Worm (Caenorhabditis elegans) whole organism, L4 larva: ENCODE results near the gene str-45.

Experiments
- D1046.2 ChIP-seq: fragments of 200-800 bp; sonication (Bioruptor generic); IDR thresholded peaks from 2 replicates; pipeline ENCODE4 v1.3.6; 2022; ENCODE audit warnings: missing genetic modification characterization, missing compliant biosample characterization
- F26F4.8 ChIP-seq: fragments of 200-800 bp; sonication (Bioruptor generic); conservative IDR thresholded peaks from 2 replicates; pipeline ENCODE4 v1.3.6; 2022; ENCODE audit warnings: missing genetic modification characterization, missing compliant biosample characterization
- F49E8.2 ChIP-seq: sonication (generic microtip); optimal IDR thresholded peaks from 2 replicates; lab custom pipeline; 2016; ENCODE audit warnings: missing compliant biosample characterization, mild to moderate bottlenecking, missing genetic modification characterization, borderline replicate concordance
- Y105C5A.15 ChIP-seq: fragments of 200-800 bp; sonication (Bioruptor generic); IDR thresholded peaks from 2 replicates; pipeline ENCODE4 v1.3.6; 2022; ENCODE audit warnings: missing genetic modification characterization, missing compliant biosample characterization
- Y48G9A.11 ChIP-seq: fragments of 200-800 bp; sonication (Bioruptor generic); IDR thresholded peaks from 2 replicates; pipeline ENCODE4 v1.3.6; 2022; ENCODE audit warnings: missing genetic modification reagents, missing genetic modification characterization, missing compliant biosample characterization
- ZK337.2 ChIP-seq: fragments of 200-800 bp; sonication (Bioruptor generic); IDR thresholded peaks from 2 replicates; pipeline ENCODE4 v1.3.6; 2022; ENCODE audit warnings: missing genetic modification reagents, missing genetic modification characterization, missing compliant biosample characterization
- ZK546.5 ChIP-seq, 2 experiments: sonication (generic microtip); optimal IDR thresholded peaks; 2 replicates each; lab custom pipeline; 2017; ENCODE audit warnings: missing biosample characterization in 2 of 2, missing genetic modification characterization in 2 of 2
- arid-1 ChIP-seq: fragments of 200-800 bp; sonication (Bioruptor generic); conservative IDR thresholded peaks from 2 replicates; pipeline ENCODE4 v1.3.6; 2022; ENCODE audit warnings: missing genetic modification reagents, missing genetic modification characterization, missing compliant biosample characterization
- ceh-20 ChIP-seq: fragments of 200-800 bp; sonication (Bioruptor generic); IDR thresholded peaks from 2 replicates; pipeline ENCODE4 v1.3.6; 2022; ENCODE audit warnings: missing genetic modification reagents, missing genetic modification characterization, missing compliant biosample characterization
- ceh-82 ChIP-seq: sonication (generic microtip); optimal IDR thresholded peaks from 2 replicates; lab custom pipeline; 2017; ENCODE audit warnings: missing biosample characterization, missing genetic modification characterization
- daf-16 ChIP-seq, 3 experiments: sonication (generic microtip); optimal IDR thresholded peaks; 2 replicates each; lab custom pipeline; 2016 to 2017; ENCODE audit warnings: missing genetic modification characterization in 3 of 3, missing genetic modification reagents in 3 of 3, mild to moderate bottlenecking in 2 of 3, missing compliant biosample characterization in 2 of 3, missing biosample characterization in 1 of 3, moderate library complexity in 1 of 3
- daf-8 ChIP-seq: fragments of 200-800 bp; sonication (Bioruptor generic); IDR thresholded peaks from 2 replicates; pipeline ENCODE4 v1.3.6; 2022; ENCODE audit warnings: missing genetic modification characterization, missing compliant biosample characterization
- dmd-6 ChIP-seq: fragments of 200-800 bp; sonication (Bioruptor generic); IDR thresholded peaks from 2 replicates; pipeline ENCODE4 v1.3.6; 2022; ENCODE audit warnings: missing genetic modification reagents, missing genetic modification characterization, missing compliant biosample characterization
- dmd-8 ChIP-seq: fragments of 200-800 bp; sonication (Bioruptor generic); IDR thresholded peaks from 2 replicates; pipeline ENCODE4 v1.3.6; 2022; ENCODE audit warnings: missing genetic modification characterization, missing compliant biosample characterization
- dve-1 ChIP-seq: sonication (generic microtip); optimal IDR thresholded peaks from 2 replicates; lab custom pipeline; 2017; ENCODE audit warnings: antibody characterized with exemption, mild to moderate bottlenecking, missing genetic modification characterization, missing compliant biosample characterization; ENCODE audit not compliant: insufficient read depth
- egl-27 ChIP-seq: sonication (generic microtip); optimal IDR thresholded peaks from 3 replicates; lab custom pipeline; 2017; ENCODE audit warnings: missing biosample characterization, missing genetic modification reagents, missing genetic modification characterization
- fkh-10 ChIP-seq: fragments of 150-350 bp; optimal IDR thresholded peaks from 2 replicates; lab custom pipeline; 2014; ENCODE audit warnings: missing biosample characterization, missing genetic modification reagents, missing genetic modification characterization
- hif-1 ChIP-seq, 2 experiments: sonication (generic microtip); optimal IDR thresholded peaks; 2 replicates each; lab custom pipeline; 2016 to 2017; ENCODE audit warnings: missing compliant biosample characterization in 2 of 2, missing genetic modification characterization in 2 of 2, missing genetic modification reagents in 2 of 2, missing genotype in 2 of 2, mild to moderate bottlenecking in 1 of 2
- hmg-1.1 ChIP-seq: fragments of 200-800 bp; sonication (Bioruptor generic); IDR thresholded peaks from 2 replicates; pipeline ENCODE4 v1.3.6; 2022; ENCODE audit warnings: missing genetic modification reagents, missing genetic modification characterization, missing compliant biosample characterization
- lim-7 ChIP-seq: fragments of 200-800 bp; sonication (Bioruptor generic); IDR thresholded peaks from 2 replicates; pipeline ENCODE4 v1.3.6; 2022; ENCODE audit warnings: missing genetic modification characterization, missing compliant biosample characterization
- lin-13 ChIP-seq: fragments of 150-350 bp; optimal IDR thresholded peaks from 2 replicates; lab custom pipeline; 2014; ENCODE audit warnings: missing biosample characterization, missing genetic modification reagents, missing genetic modification characterization
- lin-15B ChIP-seq: fragments of 150-350 bp; sonication (generic microtip); optimal IDR thresholded peaks from 3 replicates; lab custom pipeline; 2014; ENCODE audit warnings: missing biosample characterization, missing genetic modification characterization
- lin-38 ChIP-seq: fragments of 200-800 bp; sonication (Bioruptor generic); IDR thresholded peaks from 2 replicates; pipeline ENCODE4 v1.3.6; 2022; ENCODE audit warnings: missing genetic modification reagents, missing genetic modification characterization, missing compliant biosample characterization
- lin-39 ChIP-seq: fragments of 150-350 bp; optimal IDR thresholded peaks from 2 replicates; lab custom pipeline; 2014; ENCODE audit warnings: missing biosample characterization, missing genetic modification reagents, missing genetic modification characterization
- madf-9 ChIP-seq: fragments of 200-800 bp; sonication (Bioruptor generic); conservative IDR thresholded peaks from 2 replicates; pipeline ENCODE4 v1.3.6; 2022; ENCODE audit warnings: missing genetic modification reagents, missing genetic modification characterization, missing compliant biosample characterization
- mes-2 ChIP-seq: sonication (generic microtip); optimal IDR thresholded peaks from 2 replicates; lab custom pipeline; 2016; ENCODE audit warnings: missing genotype, mild to moderate bottlenecking, missing genetic modification characterization, missing compliant biosample characterization; ENCODE audit not compliant: poor library complexity, severe bottlenecking
- nhr-102 ChIP-seq: sonication (generic microtip); optimal IDR thresholded peaks from 2 replicates; lab custom pipeline; 2016; ENCODE audit warnings: mild to moderate bottlenecking, missing genetic modification characterization, moderate library complexity, missing compliant biosample characterization
- nhr-11 ChIP-seq: fragments of 150-350 bp; optimal IDR thresholded peaks from 2 replicates; lab custom pipeline; 2014; ENCODE audit warnings: missing biosample characterization, missing genetic modification characterization
- nhr-111 ChIP-seq: fragments of 200-800 bp; sonication (Bioruptor generic); optimal IDR thresholded peaks from 2 replicates; lab custom pipeline; 2018; ENCODE audit warnings: mild to moderate bottlenecking, missing genetic modification characterization, missing compliant biosample characterization
- nhr-28 ChIP-seq: fragments of 150-350 bp; optimal IDR thresholded peaks from 2 replicates; lab custom pipeline; 2014; ENCODE audit warnings: missing biosample characterization, missing genetic modification characterization
- nhr-41 ChIP-seq: fragments of 200-800 bp; sonication (Bioruptor generic); IDR thresholded peaks from 2 replicates; pipeline ENCODE4 v1.3.6; 2022; ENCODE audit warnings: missing genetic modification reagents, missing genetic modification characterization, missing compliant biosample characterization
- nhr-6 ChIP-seq: fragments of 150-350 bp; optimal IDR thresholded peaks from 2 replicates; lab custom pipeline; 2014; ENCODE audit warnings: missing biosample characterization, missing genetic modification characterization
- pqm-1 ChIP-seq: sonication (generic microtip); optimal IDR thresholded peaks from 2 replicates; lab custom pipeline; 2017; ENCODE audit warnings: missing biosample characterization, missing genetic modification characterization
- rbr-2 ChIP-seq: sonication (generic microtip); optimal IDR thresholded peaks from 2 replicates; lab custom pipeline; 2016; ENCODE audit warnings: missing genotype, missing genetic modification characterization, missing compliant biosample characterization
- snpc-1.2 ChIP-seq: fragments of 200-800 bp; sonication (Bioruptor generic); IDR thresholded peaks from 2 replicates; pipeline ENCODE4 v1.3.6; 2022; ENCODE audit warnings: missing genetic modification reagents, missing genetic modification characterization, missing compliant biosample characterization
- tra-1 ChIP-seq: fragments of 200-800 bp; sonication (Bioruptor generic); IDR thresholded peaks from 2 replicates; pipeline ENCODE4 v1.3.6; 2022; ENCODE audit warnings: missing genetic modification reagents, missing genetic modification characterization, missing compliant biosample characterization
- unc-130 ChIP-seq: sonication (generic microtip); optimal IDR thresholded peaks from 2 replicates; lab custom pipeline; 2016; ENCODE audit warnings: missing genetic modification reagents, missing genetic modification characterization, missing compliant biosample characterization
- vab-7 ChIP-seq: fragments of 200-800 bp; sonication (Bioruptor generic); IDR thresholded peaks from 2 replicates; pipeline ENCODE4 v1.3.6; 2022; ENCODE audit warnings: missing genetic modification reagents, missing genetic modification characterization, missing compliant biosample characterization

The str-45 gene

DNA sequence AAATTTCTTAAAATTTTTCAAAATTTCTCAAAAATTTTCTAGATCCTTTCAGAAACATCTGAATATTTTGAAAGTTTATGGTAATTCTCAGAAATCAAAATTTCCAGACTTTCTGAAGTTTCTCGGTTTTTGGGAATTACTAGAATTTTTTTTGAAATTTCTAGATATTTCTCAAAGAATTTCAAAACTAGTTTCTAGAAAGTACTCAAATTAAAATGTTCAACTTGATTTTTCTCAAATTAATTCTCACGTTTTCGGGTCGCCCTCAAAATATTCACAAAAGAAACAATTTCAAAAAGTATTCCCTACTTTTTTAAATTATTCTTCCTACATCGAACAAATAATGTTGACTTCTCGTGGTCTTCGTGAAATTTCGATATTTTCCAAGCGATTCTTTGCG lies 21.0 kb downstream of the str-45 start, which contains the start of gene T09F5.10:
Gene T09F5.10, plus strand, starts transcription at position 301 of the 400 bp plus-strand sequence.
- TF ChIP-seq madf-9 (GFP tag; lab: Robert Waterston, UW) = no peak
- no peak for TF ChIP-seq fkh-10
- TF ChIP-seq nhr-102 (tag; lab: Kevin White, UChicago) = no peak
- TF ChIP-seq nhr-41 = no peak
- no peak for TF ChIP-seq hif-1 (tag; optimal IDR thresholded peaks at IDR 0.05; lab: Kevin White, UChicago)
- no peak for TF ChIP-seq rbr-2
- no peak for TF ChIP-seq tra-1 (GFP tag; lab: Robert Waterston, UW)
- no peak for TF ChIP-seq lin-15B
- no peak for TF ChIP-seq ZK337.2 (GFP tag; lab: Robert Waterston, UW)
- no peak for TF ChIP-seq arid-1 (GFP tag; lab: Robert Waterston, UW)
- no peak for TF ChIP-seq nhr-111 (GFP tag; lab: Kevin White, UChicago)
- TF ChIP-seq Y105C5A.15 (GFP tag; lab: Robert Waterston, UW) = no peak
- TF ChIP-seq egl-27 (tag; lab: Kevin White, UChicago) = no peak
- no peak for TF ChIP-seq mes-2 (tag; lab: Kevin White, UChicago)

DNA sequence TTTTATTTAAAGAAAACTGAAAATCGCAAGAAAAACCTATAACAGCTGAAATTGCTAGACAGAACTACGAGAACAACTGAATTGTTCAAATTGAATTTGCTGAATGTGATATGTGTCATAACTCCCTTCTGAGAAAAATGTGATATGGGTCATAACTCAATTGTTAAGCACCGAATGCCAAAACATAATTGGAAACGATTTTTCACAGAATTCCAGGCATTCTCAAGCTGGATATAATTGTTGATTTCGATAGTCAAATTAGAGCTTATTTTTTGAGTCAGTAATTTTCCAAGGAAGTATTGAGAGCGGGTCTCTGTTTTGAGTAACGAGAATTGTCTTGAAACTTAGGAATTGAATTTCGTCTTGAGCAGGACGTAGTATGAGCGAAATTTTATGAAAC lies 23.1 kb downstream of the str-45 start:
- TF ChIP-seq dve-1 (tag; lab: Kevin White, UChicago) = no peak
- TF ChIP-seq F26F4.8 = no peak
- no peak for TF ChIP-seq ceh-20
- no peak for TF ChIP-seq nhr-6 (tag; lab: Kevin White, UChicago)
- no peak for TF ChIP-seq D1046.2 (GFP tag; lab: Robert Waterston, UW)
- no peak for TF ChIP-seq ZK546.5 (tag; optimal IDR thresholded peaks at IDR 0.05; lab: Kevin White, UChicago)
- no peak for TF ChIP-seq dmd-8 (GFP tag; lab: Robert Waterston, UW)
- TF ChIP-seq snpc-1.2 = no peak
- no peak for TF ChIP-seq vab-7 (GFP tag; lab: Robert Waterston, UW)
- no peak for TF ChIP-seq nhr-28 (tag; lab: Kevin White, UChicago)
- no peak for TF ChIP-seq daf-16 (GFP tag; optimal IDR thresholded peaks at IDR 0.05; lab: Kevin White, UChicago)
- no peak for TF ChIP-seq daf-16 (tag; optimal IDR thresholded peaks at IDR 0.05; lab: Kevin White, UChicago)

DNA sequence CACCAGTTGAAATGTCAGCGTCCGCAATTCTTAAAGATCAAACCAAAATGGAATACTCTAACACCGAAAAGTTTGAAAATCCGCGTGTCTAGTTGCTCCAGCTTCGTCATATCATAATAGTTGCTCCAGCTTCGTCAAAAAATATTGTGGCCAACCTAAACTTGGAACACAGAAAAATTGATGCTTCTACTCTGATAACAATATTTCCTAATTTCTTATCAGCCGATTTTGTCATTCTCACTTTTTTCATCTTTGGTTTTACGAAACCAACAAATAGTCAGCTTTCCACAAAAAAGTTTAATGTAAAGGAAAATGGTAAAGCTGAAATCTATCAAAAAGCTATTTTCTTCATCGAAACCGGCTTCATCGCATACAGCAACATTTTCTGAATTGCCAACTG lies 23.6 kb downstream of the str-45 start, which contains the start of gene fbxa-84:
Gene fbxa-84, plus strand, starts transcription at position 34 of the 400 bp plus-strand sequence.
- peak; percentile 10 for TF ChIP-seq nhr-28 (tag; lab: Kevin White, UChicago)
- peak; percentile 9 for TF ChIP-seq pqm-1 (tag; lab: Kevin White, UChicago)
- TF ChIP-seq lin-39 (tag; lab: Kevin White, UChicago) = no peak
- no peak for TF ChIP-seq arid-1 (GFP tag; lab: Robert Waterston, UW)
- TF ChIP-seq F26F4.8 = no peak
- no peak for TF ChIP-seq ceh-82 (tag; lab: Kevin White, UChicago)
- peak; percentile 2 for TF ChIP-seq dve-1 (tag; lab: Kevin White, UChicago)
- no peak for TF ChIP-seq daf-8
- TF ChIP-seq hmg-1.1 (GFP tag; lab: Robert Waterston, UW) = no peak
- no peak for TF ChIP-seq nhr-11 (tag; lab: Kevin White, UChicago)
- peak; percentile 33; the same call in 1 of the 2 replicates for TF ChIP-seq dmd-6
- TF ChIP-seq lin-15B = no peak

DNA sequence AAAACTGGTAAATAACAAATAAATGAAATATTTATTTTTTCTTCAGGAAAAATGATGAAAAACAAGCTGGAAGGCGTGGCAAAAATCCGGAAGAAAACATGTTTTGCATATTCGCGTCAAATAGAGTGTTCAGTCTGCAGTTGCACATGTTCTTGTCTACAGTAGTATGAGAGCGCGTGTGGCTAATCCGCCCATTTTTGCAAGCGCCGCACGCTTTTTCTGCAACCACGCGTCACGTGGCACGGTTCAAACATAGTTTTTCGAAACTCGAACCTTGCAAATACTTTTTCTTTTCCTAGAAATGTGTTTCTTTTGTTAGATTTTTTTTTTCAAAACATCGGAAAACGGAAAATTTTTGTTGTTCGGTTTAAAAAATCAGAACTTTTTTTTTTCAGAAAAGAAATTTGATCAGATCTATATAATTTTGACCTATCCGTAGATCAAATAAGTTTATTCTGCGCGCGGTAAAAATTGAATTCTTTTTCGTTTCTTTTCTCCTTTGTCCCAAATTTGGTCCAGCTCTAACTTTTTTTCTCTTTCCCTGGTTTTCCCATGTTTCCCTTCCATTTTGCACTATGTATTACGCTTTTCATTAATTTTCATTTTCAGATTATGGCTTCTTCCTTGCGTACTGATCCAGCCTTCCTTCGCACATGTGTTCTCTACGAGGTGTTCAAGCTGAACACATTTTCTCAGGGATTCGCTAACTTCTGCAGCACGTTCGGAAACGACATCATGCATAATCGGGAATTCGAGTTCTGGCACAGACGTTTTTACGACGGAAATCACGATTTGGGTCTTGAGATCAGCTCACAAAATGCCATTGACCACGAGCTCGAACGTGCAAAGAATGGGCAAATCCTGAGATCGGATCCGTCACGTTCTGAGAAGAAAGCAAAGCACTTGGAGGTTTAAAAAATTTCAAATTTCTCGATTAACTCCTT lies 25.6 kb downstream of the str-45 start, which contains the start of gene Y75B12B.1:
Gene Y75B12B.1, plus strand, starts transcription at position 603 of the 944 bp plus-strand sequence.
- TF ChIP-seq Y48G9A.11 = peak; percentile 21; the same call in 1 of the 2 replicates
- TF ChIP-seq unc-130 (GFP tag; lab: Kevin White, UChicago) = peak; percentile 55
- peak; percentile 74 for TF ChIP-seq lin-38 (GFP tag; lab: Robert Waterston, UW)
- peak; percentile 12 for TF ChIP-seq lin-13
- no peak for TF ChIP-seq lim-7 (GFP tag; lab: Robert Waterston, UW)
- no peak for TF ChIP-seq ceh-20
- 0 out of 2 replicates have a peak, but pooled peaks have one; percentile 39 for TF ChIP-seq snpc-1.2
- TF ChIP-seq arid-1 (GFP tag; lab: Robert Waterston, UW) = 0 out of 2 replicates have a peak, but pooled peaks have one; percentile 4
- peak; percentile 78 for TF ChIP-seq F49E8.2 (tag; lab: Kevin White, UChicago)
